Fruit fly (Drosophila melanogaster): ENCODE measurements around the gene crim.

- TF ChIP-seq psq (optimal IDR thresholded peaks at IDR 0.05) (no peak), pan (optimal IDR thresholded peaks at IDR 0.05) (no peak), CG8478 (optimal IDR thresholded peaks at IDR 0.05) (no peak), usp (GFP tag; optimal IDR thresholded peaks at IDR 0.05) (no peak), EcR (GFP tag; optimal IDR thresholded peaks at IDR 0.05) (no peak), Dll (optimal IDR thresholded peaks at IDR 0.05) (no peak)
Measured at dm6 chr3L:11716347-11716746, 5.2 kb upstream of the crim start.
